Comparison of ENCODE assay signal across 1 fruit fly cellular context in the genomic region with DNA sequence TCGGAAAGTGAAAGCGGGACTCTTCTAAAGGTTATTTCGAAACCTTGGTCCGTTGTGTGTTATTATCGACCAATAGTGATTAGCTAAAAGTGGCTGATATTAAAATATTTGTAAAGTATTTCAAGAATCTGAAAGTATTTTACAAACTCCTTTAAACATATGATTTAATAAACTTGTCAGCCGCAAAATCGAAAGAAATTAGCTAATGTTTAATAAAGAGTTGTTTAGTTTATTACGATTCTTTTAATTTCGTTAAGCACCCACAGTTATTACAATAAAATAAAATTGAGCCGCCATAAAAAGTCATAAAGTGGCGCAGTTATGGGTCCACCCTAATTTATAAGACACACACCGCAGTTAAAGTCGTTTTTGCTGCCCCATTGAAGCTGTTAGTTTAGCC.
TF ChIP-seq lines count a peak whose summit lies in the region.

No protein-coding gene starts in this region.

TF ChIP-seq in whole organism, prepupa, 60 proteins besides CTCF, POLR2A, EP300 and RAD21 (continued from another document):
- no peak for TF ChIP-seq pdm3 (GFP tag; optimal IDR thresholded peaks at IDR 0.05; lab: Kevin White, UChicago)
